Worm (Caenorhabditis elegans): ENCODE data around the gene Y39G8B.13.

The Y39G8B.13 gene

DNA sequence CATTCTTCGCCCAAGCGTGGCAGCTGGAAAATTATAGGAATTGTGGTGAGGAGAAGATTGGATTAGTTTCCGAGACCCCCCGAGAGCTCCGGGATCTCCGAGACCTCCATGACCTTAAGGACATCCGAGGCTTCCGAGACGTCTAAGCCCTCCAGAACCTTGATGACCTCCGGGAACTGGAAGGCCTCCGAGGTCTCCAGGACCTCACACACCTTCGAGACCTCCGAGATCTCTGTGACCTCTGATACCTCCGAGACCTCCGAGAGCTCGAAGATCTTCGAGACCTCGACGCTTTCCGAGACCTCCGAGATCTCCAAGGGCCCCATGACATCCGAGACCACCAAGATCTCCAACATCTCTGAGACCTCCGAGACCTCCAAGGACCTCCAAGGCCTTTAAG is 600 bp downstream of the Y39G8B.13 start:
- TF ChIP-seq T22C8.4 (GFP tag; IDR thresholded peaks at IDR 0.05), result no peak
- no peak for TF ChIP-seq tab-1 (GFP tag; IDR thresholded peaks at IDR 0.05)
- TF ChIP-seq med-1 (GFP tag; optimal IDR thresholded peaks at IDR 0.05; ENCODE audit: insufficient read depth), result no peak
- no peak for TF ChIP-seq cog-1 (tag; optimal IDR thresholded peaks at IDR 0.05)
- TF ChIP-seq ztf-23 (GFP tag; IDR thresholded peaks at IDR 0.05), result no peak
- TF ChIP-seq flt-1 (GFP tag; IDR thresholded peaks at IDR 0.05), result no peak
- TF ChIP-seq ztf-29 (GFP tag; IDR thresholded peaks at IDR 0.05), result no peak
- TF ChIP-seq ref-1 (GFP tag; conservative IDR thresholded peaks at IDR 0.05), result no peak
- no peak for TF ChIP-seq klf-2 (GFP tag; conservative IDR thresholded peaks at IDR 0.05)

DNA sequence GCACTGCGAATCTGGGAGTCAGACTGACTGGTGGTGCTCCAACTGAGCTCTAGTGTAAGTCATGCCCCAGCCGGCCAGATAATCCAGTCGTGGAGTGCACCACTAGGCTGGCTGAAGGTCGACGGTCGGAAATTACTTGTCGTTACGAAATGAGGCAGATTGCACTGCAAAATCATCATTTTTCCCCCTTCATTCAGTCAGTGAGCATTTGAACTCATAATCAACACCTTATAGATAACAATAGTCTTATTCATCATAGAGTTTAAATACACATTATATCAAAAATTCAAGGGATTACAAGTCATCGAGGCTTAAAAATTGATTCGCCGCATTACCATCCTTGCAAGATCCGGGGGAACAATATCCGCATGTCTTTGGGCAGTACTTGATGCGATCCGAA is 1.0 kb downstream of the Y39G8B.13 start:
- TF ChIP-seq ref-1 (GFP tag; conservative IDR thresholded peaks at IDR 0.05) (no peak), med-1 (GFP tag; optimal IDR thresholded peaks at IDR 0.05; ENCODE audit: insufficient read depth) (no peak), ztf-29 (GFP tag; IDR thresholded peaks at IDR 0.05) (no peak), tab-1 (GFP tag; IDR thresholded peaks at IDR 0.05) (no peak), klf-2 (GFP tag; conservative IDR thresholded peaks at IDR 0.05) (no peak), T22C8.4 (GFP tag; IDR thresholded peaks at IDR 0.05) (no peak), ztf-23 (GFP tag; IDR thresholded peaks at IDR 0.05) (no peak), cog-1 (tag; optimal IDR thresholded peaks at IDR 0.05) (no peak), flt-1 (GFP tag; IDR thresholded peaks at IDR 0.05) (no peak)

DNA sequence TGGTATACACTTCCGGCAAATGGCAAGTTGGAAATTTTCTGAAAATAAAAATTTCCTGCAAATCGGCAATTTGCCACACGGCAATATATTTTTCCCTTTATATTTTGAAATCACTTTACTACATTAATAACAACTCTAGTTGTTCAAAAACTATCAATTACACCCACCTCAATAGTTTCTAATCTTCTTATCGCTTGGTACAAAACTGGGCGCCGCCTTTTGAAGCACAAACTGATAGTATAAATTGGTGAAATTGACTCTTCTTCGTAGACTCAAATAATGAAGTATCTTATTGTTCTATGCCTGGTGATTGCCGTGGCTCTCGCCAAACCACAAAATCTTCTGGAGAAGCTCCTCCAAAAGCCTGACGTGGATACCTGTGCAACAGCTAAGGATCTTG is 1.8 kb downstream of the Y39G8B.13 start, which contains the start of gene Y39G8B.9:
TSS of gene Y39G8B.9 (plus strand) at position 269 of the 400 bp plus-strand sequence.
- TF ChIP-seq tab-1 (GFP tag; IDR thresholded peaks at IDR 0.05) (no peak), med-1 (GFP tag; optimal IDR thresholded peaks at IDR 0.05; ENCODE audit: insufficient read depth) (no peak), ref-1 (GFP tag; conservative IDR thresholded peaks at IDR 0.05) (no peak), ztf-23 (GFP tag; IDR thresholded peaks at IDR 0.05) (no peak), cog-1 (tag; optimal IDR thresholded peaks at IDR 0.05) (no peak), flt-1 (GFP tag; IDR thresholded peaks at IDR 0.05) (no peak), T22C8.4 (GFP tag; IDR thresholded peaks at IDR 0.05) (no peak), ztf-29 (GFP tag; IDR thresholded peaks at IDR 0.05) (no peak), klf-2 (GFP tag; conservative IDR thresholded peaks at IDR 0.05) (no peak)

DNA sequence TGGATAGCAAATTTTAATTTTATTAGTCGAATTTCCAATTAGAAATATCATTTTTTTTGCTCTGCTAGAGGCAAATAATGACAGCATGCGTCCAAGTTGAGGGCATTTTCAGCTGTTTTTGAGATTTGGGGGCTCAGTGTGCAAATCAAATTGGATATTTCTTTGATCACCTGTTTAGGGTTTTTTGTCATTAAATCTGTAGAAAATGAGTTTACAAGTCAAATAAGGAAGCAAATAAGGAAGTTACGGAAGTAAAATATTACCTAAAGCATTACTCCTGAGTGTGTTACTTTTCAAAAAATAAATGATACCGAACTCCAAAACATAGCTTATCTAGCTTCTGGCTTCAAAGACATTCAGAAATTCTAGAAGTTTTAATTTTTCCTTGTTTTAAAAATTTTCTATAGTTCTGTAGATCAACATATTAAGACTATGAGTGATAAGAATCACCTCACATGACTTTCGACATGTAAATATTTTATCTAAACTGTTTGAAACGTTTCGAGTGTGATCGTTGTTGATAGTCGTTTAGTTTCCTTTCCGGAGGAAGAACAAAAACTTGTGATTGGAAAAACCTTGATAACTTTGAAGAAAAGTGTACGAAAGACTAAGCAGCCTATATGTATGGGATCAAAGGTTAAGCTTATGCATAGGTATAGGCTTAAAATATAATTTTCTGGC is 2.9 kb downstream of the Y39G8B.13 start, which contains the start of gene sre-48:
TSS of gene sre-48 (minus strand) at position 51 of the 681 bp plus-strand sequence.
- TF ChIP-seq tab-1 (GFP tag; IDR thresholded peaks at IDR 0.05) (no peak), med-1 (GFP tag; optimal IDR thresholded peaks at IDR 0.05; ENCODE audit: insufficient read depth) (no peak), cog-1 (tag; optimal IDR thresholded peaks at IDR 0.05) (no peak), ztf-23 (GFP tag; IDR thresholded peaks at IDR 0.05) (no peak), T22C8.4 (GFP tag; IDR thresholded peaks at IDR 0.05) (no peak), ref-1 (GFP tag; conservative IDR thresholded peaks at IDR 0.05) (no peak), flt-1 (GFP tag; IDR thresholded peaks at IDR 0.05) (no peak), klf-2 (GFP tag; conservative IDR thresholded peaks at IDR 0.05) (no peak), ztf-29 (GFP tag; IDR thresholded peaks at IDR 0.05) (no peak)

DNA sequence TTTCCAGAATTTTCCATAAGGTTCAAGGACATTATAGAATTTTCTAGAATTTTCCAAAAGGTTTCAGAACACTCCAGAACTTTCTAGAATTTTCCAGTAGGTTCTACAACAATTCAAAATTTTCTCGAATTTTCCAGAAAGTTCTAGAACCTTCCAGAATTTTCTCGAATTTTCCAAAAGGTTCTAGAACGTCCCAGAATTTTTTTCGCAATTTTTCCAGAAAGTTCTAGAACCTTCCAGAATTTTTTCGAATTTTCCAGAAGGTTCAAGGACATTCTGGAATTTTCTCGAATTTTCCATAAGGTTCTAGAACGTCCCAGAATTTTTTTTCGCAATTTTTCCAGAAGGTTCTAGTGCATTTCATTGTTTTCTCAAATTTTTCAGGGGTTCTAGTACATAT is 5.1 kb downstream of the Y39G8B.13 start:
- TF ChIP-seq ref-1 (GFP tag; conservative IDR thresholded peaks at IDR 0.05), result no peak
- no peak for TF ChIP-seq med-1 (GFP tag; optimal IDR thresholded peaks at IDR 0.05; ENCODE audit: insufficient read depth)
- no peak for TF ChIP-seq ztf-29 (GFP tag; IDR thresholded peaks at IDR 0.05)
- TF ChIP-seq tab-1 (GFP tag; IDR thresholded peaks at IDR 0.05), result no peak

DNA sequence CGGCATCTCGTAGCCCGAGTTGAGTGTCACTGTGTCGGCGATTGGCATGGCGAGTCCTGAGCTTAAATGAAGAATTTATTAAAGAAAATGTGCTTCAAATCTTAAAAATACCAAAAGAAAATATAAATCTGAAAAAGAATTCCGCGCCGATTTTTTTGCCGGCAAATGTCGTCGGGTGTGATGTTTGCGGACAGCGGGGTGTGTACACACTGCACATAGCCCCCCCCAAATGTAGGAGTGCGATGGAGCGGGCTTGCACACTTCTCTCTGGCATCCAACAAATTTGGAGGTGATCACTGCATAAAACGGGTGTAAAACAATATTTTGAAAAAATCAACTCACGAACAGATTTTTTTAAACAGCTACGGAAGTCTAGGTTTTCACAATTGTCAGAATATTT is 6.7 kb downstream of the Y39G8B.13 start, which contains the start of gene Y39G8B.2:
TSS of gene Y39G8B.2 (minus strand) at position 61 of the 400 bp plus-strand sequence.
- TF ChIP-seq tab-1 (GFP tag; IDR thresholded peaks at IDR 0.05) (peak; percentile 71; the same call in 1 of the 2 replicates), ztf-29 (GFP tag; IDR thresholded peaks at IDR 0.05) (peak; percentile 52; the same call in 1 of the 2 replicates), flt-1 (GFP tag; IDR thresholded peaks at IDR 0.05) (peak; percentile 76), cog-1 (tag; optimal IDR thresholded peaks at IDR 0.05) (peak; percentile 74), ref-1 (GFP tag; conservative IDR thresholded peaks at IDR 0.05) (no peak), ztf-23 (GFP tag; IDR thresholded peaks at IDR 0.05) (peak; percentile 83), med-1 (GFP tag; optimal IDR thresholded peaks at IDR 0.05; ENCODE audit: insufficient read depth) (no peak), klf-2 (GFP tag; conservative IDR thresholded peaks at IDR 0.05) (0 out of 2 replicates have a peak, but pooled peaks have one; percentile 41), T22C8.4 (GFP tag; IDR thresholded peaks at IDR 0.05) (no peak)

DNA sequence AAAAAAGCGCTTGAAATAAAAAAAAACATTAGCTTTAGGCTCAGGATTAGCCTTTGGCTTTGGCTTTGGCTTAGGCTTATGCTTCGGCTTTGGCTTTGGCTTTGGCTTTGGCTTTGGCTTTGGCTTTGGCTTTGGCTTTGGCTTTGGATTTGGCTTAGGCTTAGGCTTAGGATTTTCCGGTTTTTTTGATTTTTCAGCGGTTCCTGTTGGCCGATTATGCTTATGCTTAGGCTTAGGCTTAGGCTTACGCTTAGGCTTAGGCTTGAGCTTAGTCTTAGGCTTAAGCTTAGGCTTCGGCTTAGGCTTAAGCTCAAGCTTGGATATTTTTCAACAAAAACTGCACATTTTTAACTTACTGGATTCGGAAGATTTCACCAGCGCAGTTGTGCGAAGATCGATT is 8.7 kb downstream of the Y39G8B.13 start:
- TF ChIP-seq klf-2 (GFP tag; conservative IDR thresholded peaks at IDR 0.05) (no peak), ztf-29 (GFP tag; IDR thresholded peaks at IDR 0.05) (peak; percentile 74; the same call in 1 of the 2 replicates), ztf-23 (GFP tag; IDR thresholded peaks at IDR 0.05) (no peak)

DNA sequence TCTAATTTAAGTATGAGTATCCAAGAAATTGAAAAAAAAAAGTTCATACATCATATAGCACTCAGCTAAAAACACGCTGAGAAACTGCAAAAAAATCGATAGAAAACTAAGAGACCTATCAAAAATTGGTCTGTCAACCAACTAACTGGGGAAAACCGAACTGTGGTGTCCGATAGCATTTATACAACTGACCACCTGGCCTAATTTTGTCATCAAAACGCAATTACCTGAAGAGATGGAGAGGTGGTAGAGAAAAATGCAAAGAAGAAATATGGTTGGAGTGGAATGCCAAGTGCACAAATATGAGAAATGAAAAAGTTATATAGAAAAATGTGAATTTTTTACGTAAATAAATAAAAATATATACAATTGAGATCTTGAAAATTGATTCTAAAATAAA is 9.3 kb downstream of the Y39G8B.13 start, which contains the start of gene Y39G8B.1:
TSS of gene Y39G8B.1 (minus strand) at position 299 of the 400 bp plus-strand sequence.
- TF ChIP-seq ref-1 (GFP tag; conservative IDR thresholded peaks at IDR 0.05) (no peak), flt-1 (GFP tag; IDR thresholded peaks at IDR 0.05) (no peak), klf-2 (GFP tag; conservative IDR thresholded peaks at IDR 0.05) (no peak), ztf-23 (GFP tag; IDR thresholded peaks at IDR 0.05) (no peak)

DNA sequence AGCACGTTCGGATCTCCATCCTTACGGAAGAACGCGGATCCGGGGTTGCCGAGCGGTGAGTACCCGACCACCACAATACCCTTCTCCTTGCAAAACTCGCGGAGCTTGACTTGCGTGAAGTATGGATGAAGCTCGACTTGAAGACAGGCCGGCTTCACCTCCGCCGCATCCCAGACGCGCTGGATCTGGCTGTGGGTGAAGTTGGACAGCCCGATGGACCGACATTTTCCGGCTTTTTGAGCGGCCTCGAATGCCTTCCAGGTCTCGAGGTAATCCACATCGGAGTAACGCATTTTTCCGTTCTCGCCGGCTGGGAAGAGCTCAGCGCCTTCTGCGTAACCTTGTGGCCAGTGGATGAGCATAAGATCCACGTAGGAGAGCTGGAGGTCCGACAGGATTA is 10.6 kb downstream of the Y39G8B.13 start:
- TF ChIP-seq T22C8.4 (GFP tag; IDR thresholded peaks at IDR 0.05) (no peak), ztf-23 (GFP tag; IDR thresholded peaks at IDR 0.05) (no peak), ref-1 (GFP tag; conservative IDR thresholded peaks at IDR 0.05) (no peak), flt-1 (GFP tag; IDR thresholded peaks at IDR 0.05) (no peak), ztf-29 (GFP tag; IDR thresholded peaks at IDR 0.05) (no peak), med-1 (GFP tag; optimal IDR thresholded peaks at IDR 0.05; ENCODE audit: insufficient read depth) (no peak), tab-1 (GFP tag; IDR thresholded peaks at IDR 0.05) (no peak), cog-1 (tag; optimal IDR thresholded peaks at IDR 0.05) (no peak)

DNA sequence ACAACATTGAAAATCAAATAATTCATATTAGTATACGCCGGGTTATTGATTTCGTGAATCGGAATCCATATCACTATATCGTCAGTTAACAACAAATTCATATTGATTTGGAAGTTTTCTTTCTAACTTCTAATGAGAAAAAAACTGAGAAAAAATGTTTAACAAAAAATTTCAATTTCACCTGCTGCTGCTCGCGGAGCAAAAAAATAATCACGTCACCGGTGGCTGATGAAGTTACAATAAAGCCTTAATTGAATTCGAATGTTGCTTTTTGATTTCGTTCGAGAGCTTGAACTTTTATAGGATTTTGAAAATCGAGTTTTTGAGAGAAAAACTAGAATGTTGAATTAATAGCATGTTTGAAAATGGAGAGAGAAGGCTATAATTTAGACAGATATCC is 13.9 kb downstream of the Y39G8B.13 start, which contains the start of gene sre-43:
TSS of gene sre-43 (minus strand) at position 101 of the 400 bp plus-strand sequence.
- TF ChIP-seq cog-1 (tag; optimal IDR thresholded peaks at IDR 0.05) (no peak), ref-1 (GFP tag; conservative IDR thresholded peaks at IDR 0.05) (no peak), ztf-29 (GFP tag; IDR thresholded peaks at IDR 0.05) (no peak), med-1 (GFP tag; optimal IDR thresholded peaks at IDR 0.05; ENCODE audit: insufficient read depth) (no peak), ztf-23 (GFP tag; IDR thresholded peaks at IDR 0.05) (no peak), flt-1 (GFP tag; IDR thresholded peaks at IDR 0.05) (no peak), tab-1 (GFP tag; IDR thresholded peaks at IDR 0.05) (no peak), klf-2 (GFP tag; conservative IDR thresholded peaks at IDR 0.05) (no peak), T22C8.4 (GFP tag; IDR thresholded peaks at IDR 0.05) (no peak)
